Worm (Caenorhabditis elegans) whole organism, L3 larva: ENCODE measurements around the gene R03H10.2.
"Not testable (repeated sequence)": the region's sequence is repeated elsewhere in the genome, so short reads cannot be mapped to it uniquely, and the experiment has no call there.

ENCODE experiments used
- R02D3.7 ChIP-seq: fragments of 150-350 bp; optimal IDR thresholded peaks from 2 replicates; lab custom pipeline; 2014; ENCODE audit warnings: missing biosample characterization, missing genetic modification characterization
- aly-2 ChIP-seq: fragments of 150-350 bp; optimal IDR thresholded peaks from 2 replicates; lab custom pipeline; 2014; ENCODE audit warnings: missing biosample characterization, missing genetic modification characterization
- ama-1 ChIP-seq: fragments of 150-350 bp; optimal IDR thresholded peaks from 2 replicates; lab custom pipeline; 2018
- ceh-16 ChIP-seq: sonication (generic microtip); optimal IDR thresholded peaks from 2 replicates; lab custom pipeline; 2017; ENCODE audit warnings: missing biosample characterization, missing genetic modification characterization
- ceh-28 ChIP-seq: fragments of 150-350 bp; optimal IDR thresholded peaks from 2 replicates; lab custom pipeline; 2014; ENCODE audit warnings: missing biosample characterization, missing genetic modification reagents, missing genetic modification characterization
- ceh-82 ChIP-seq: fragments of 150-350 bp; optimal IDR thresholded peaks from 2 replicates; lab custom pipeline; 2014; ENCODE audit warnings: missing biosample characterization, missing genetic modification characterization
- egl-27 ChIP-seq: sonication (generic microtip); optimal IDR thresholded peaks from 4 replicates; lab custom pipeline; 2017; ENCODE audit warnings: missing biosample characterization, missing genetic modification reagents, missing genetic modification characterization
- egl-5 ChIP-seq: fragments of 150-350 bp; optimal IDR thresholded peaks from 2 replicates; lab custom pipeline; 2017; ENCODE audit warnings: missing biosample characterization, missing genetic modification reagents, missing genetic modification characterization, inconsistent platforms
- elt-1 ChIP-seq: fragments of 150-350 bp; optimal IDR thresholded peaks from 2 replicates; lab custom pipeline; 2014; ENCODE audit warnings: missing biosample characterization, missing genetic modification characterization
- elt-3 ChIP-seq, 3 experiments: fragments of 150-350 bp in 1 of 3; sonication (generic microtip) in 2 of 3; optimal IDR thresholded peaks; 2 replicates in 2 of 3; 4 replicates in 1 of 3; lab custom pipeline; 2014 to 2017; ENCODE audit warnings: missing biosample characterization in 3 of 3, missing genetic modification characterization in 3 of 3
- eor-1 ChIP-seq, 2 experiments: fragments of 150-350 bp; optimal IDR thresholded peaks; 2 replicates each; lab custom pipeline; 2014 to 2018; ENCODE audit warnings: missing biosample characterization in 2 of 2, missing genetic modification characterization in 2 of 2
- fkh-10 ChIP-seq: sonication (generic microtip); optimal IDR thresholded peaks from 2 replicates; lab custom pipeline; 2017; ENCODE audit warnings: missing biosample characterization, missing genetic modification reagents, missing genetic modification characterization
- hmg-11 ChIP-seq: sonication (generic microtip); optimal IDR thresholded peaks from 2 replicates; lab custom pipeline; 2016; ENCODE audit warnings: missing genetic modification characterization, missing compliant biosample characterization
- jun-1 ChIP-seq: fragments of 150-350 bp; optimal IDR thresholded peaks from 2 replicates; lab custom pipeline; 2014; ENCODE audit warnings: missing biosample characterization, missing genetic modification reagents, missing genetic modification characterization
- lin-15B ChIP-seq: fragments of 150-350 bp; optimal IDR thresholded peaks from 2 replicates; lab custom pipeline; 2014; ENCODE audit warnings: missing biosample characterization, missing genetic modification characterization
- lsy-12 ChIP-seq: sonication (generic microtip); optimal IDR thresholded peaks from 2 replicates; lab custom pipeline; 2016; ENCODE audit warnings: mild to moderate bottlenecking, missing genetic modification characterization, missing compliant biosample characterization
- mml-1 ChIP-seq: fragments of 150-350 bp; sonication (generic microtip); optimal IDR thresholded peaks from 3 replicates; lab custom pipeline; 2014; ENCODE audit warnings: missing biosample characterization, missing genetic modification characterization
- nhr-11 ChIP-seq: fragments of 150-350 bp; optimal IDR thresholded peaks from 2 replicates; lab custom pipeline; 2014; ENCODE audit warnings: missing biosample characterization, missing genetic modification characterization
- nhr-23 ChIP-seq: fragments of 150-350 bp; optimal IDR thresholded peaks from 2 replicates; lab custom pipeline; 2014; ENCODE audit warnings: missing biosample characterization, missing genetic modification reagents, missing genetic modification characterization
- nhr-25 ChIP-seq: sonication (generic microtip); optimal IDR thresholded peaks from 2 replicates; lab custom pipeline; 2017; ENCODE audit warnings: missing biosample characterization, missing genetic modification characterization
- nhr-43 ChIP-seq: sonication (generic microtip); optimal IDR thresholded peaks from 2 replicates; lab custom pipeline; 2016; ENCODE audit warnings: mild to moderate bottlenecking, missing genetic modification characterization, missing compliant biosample characterization; ENCODE audit not compliant: poor library complexity, severe bottlenecking
- nhr-67 ChIP-seq: fragments of 150-350 bp; optimal IDR thresholded peaks from 2 replicates; lab custom pipeline; 2014; ENCODE audit warnings: missing biosample characterization, missing genetic modification characterization
- nhr-77 ChIP-seq: fragments of 150-350 bp; optimal IDR thresholded peaks from 2 replicates; lab custom pipeline; 2014; ENCODE audit warnings: missing biosample characterization, missing genetic modification characterization
- snpc-4 ChIP-seq: fragments of 150-350 bp; optimal IDR thresholded peaks from 2 replicates; lab custom pipeline; 2014; ENCODE audit warnings: missing biosample characterization, missing genetic modification characterization
- unc-39 ChIP-seq: sonication (generic microtip); optimal IDR thresholded peaks from 4 replicates; lab custom pipeline; 2017; ENCODE audit warnings: missing biosample characterization, missing genetic modification characterization
- unc-62 ChIP-seq: fragments of 150-350 bp; sonication (generic microtip); optimal IDR thresholded peaks from 4 replicates; lab custom pipeline; 2014; ENCODE audit warnings: missing biosample characterization, missing genetic modification reagents, missing genetic modification characterization
- ztf-11 ChIP-seq: fragments of 150-350 bp; optimal IDR thresholded peaks from 2 replicates; lab custom pipeline; 2014; ENCODE audit warnings: missing biosample characterization, missing genetic modification characterization
- ztf-4 ChIP-seq: fragments of 150-350 bp; optimal IDR thresholded peaks from 2 replicates; lab custom pipeline; 2014; ENCODE audit warnings: missing biosample characterization, missing genetic modification characterization

R03H10.2 gene

ce11 chrII:4152864-4153263, 2.7 kb upstream of the R03H10.2 start:
- no peak for TF ChIP-seq fkh-10
- TF ChIP-seq nhr-23 (tag; lab: Kevin White, UChicago) = no peak
- TF ChIP-seq unc-39 (tag; lab: Kevin White, UChicago) = no peak

ce11 chrII:4157817-4158216, 2.2 kb downstream of the R03H10.2 start:
- TF ChIP-seq jun-1 (tag; lab: Kevin White, UChicago) (no peak), egl-27 (no peak), egl-5 (tag; lab: Kevin White, UChicago) (no peak), nhr-77 (tag; lab: Kevin White, UChicago) (no peak), R02D3.7 (no peak), ceh-16 (no peak), ama-1 (no peak)

- no peak for TF ChIP-seq hmg-11 (tag; lab: Kevin White, UChicago)
- TF ChIP-seq lsy-12 (tag; lab: Kevin White, UChicago) = no peak
- no peak for TF ChIP-seq mml-1 (tag; lab: Kevin White, UChicago)
Observed at ce11 chrII:4159570-4159969, 4.0 kb downstream of the R03H10.2 start.

- TF ChIP-seq nhr-67 (tag; lab: Kevin White, UChicago) (no peak), egl-27 (no peak), elt-3 (tag; optimal IDR thresholded peaks at IDR 0.05; lab: Kevin White, UChicago) (no peak), ztf-4 (tag; lab: Kevin White, UChicago) (no peak), ztf-11 (tag; lab: Kevin White, UChicago) (no peak), ceh-82 (no peak), nhr-25 (tag; lab: Kevin White, UChicago) (no peak), elt-1 (tag; lab: Kevin White, UChicago) (no peak)
Observed at ce11 chrII:4167833-4168232, 12.3 kb downstream of the R03H10.2 start.

ce11 chrII:4168404-4168803, 12.8 kb downstream of the R03H10.2 start, which contains the start of gene R03H10.4:
Gene R03H10.4 (minus strand): TSS chrII:4168504.
- not testable (repeated sequence) for TF ChIP-seq nhr-67, aly-2, ceh-28 (tag; lab: Kevin White, UChicago)

ce11 chrII:4170508-4170907, 14.9 kb downstream of the R03H10.2 start, which contains the start of gene R03H10.5:
Gene R03H10.5 (minus strand): TSS chrII:4170608.
- TF ChIP-seq ztf-4 (tag; lab: Kevin White, UChicago) = no peak
- TF ChIP-seq eor-1 (tag; optimal IDR thresholded peaks at IDR 0.05; lab: Kevin White, UChicago) = no peak
- no peak for TF ChIP-seq unc-62 (GFP tag; lab: Kevin White, UChicago)
- TF ChIP-seq nhr-43 (tag; lab: Kevin White, UChicago) = no peak
- TF ChIP-seq egl-27 = no peak
- no peak for TF ChIP-seq lsy-12 (tag; lab: Kevin White, UChicago)
- TF ChIP-seq ceh-28 (tag; lab: Kevin White, UChicago) = no peak
- no peak for TF ChIP-seq nhr-77 (tag; lab: Kevin White, UChicago)
- TF ChIP-seq ztf-11 (tag; lab: Kevin White, UChicago) = no peak
- no peak for TF ChIP-seq aly-2 (tag; lab: Kevin White, UChicago)
- no peak for TF ChIP-seq nhr-25 (tag; lab: Kevin White, UChicago)
- no peak for TF ChIP-seq nhr-23 (tag; lab: Kevin White, UChicago)
- no peak for TF ChIP-seq mml-1 (tag; lab: Kevin White, UChicago)
- TF ChIP-seq, all 47 proteins: peak for 0

ce11 chrII:4173398-4173797, 17.8 kb downstream of the R03H10.2 start, which contains the start of gene R03H10.6:
Gene R03H10.6 (minus strand): TSS chrII:4173498.
- TF ChIP-seq egl-27 (no peak), nhr-11 (tag; lab: Kevin White, UChicago) (no peak), snpc-4 (tag; lab: Kevin White, UChicago) (no peak)

- peak; percentile 33 for TF ChIP-seq lin-15B (tag; lab: Kevin White, UChicago)
- TF ChIP-seq lsy-12 (tag; lab: Kevin White, UChicago) = no peak
Observed at ce11 chrII:4173842-4174241, 18.3 kb downstream of the R03H10.2 start.
